Worm (Caenorhabditis elegans): ENCODE measurements around the gene dmsr-7.

DNA sequence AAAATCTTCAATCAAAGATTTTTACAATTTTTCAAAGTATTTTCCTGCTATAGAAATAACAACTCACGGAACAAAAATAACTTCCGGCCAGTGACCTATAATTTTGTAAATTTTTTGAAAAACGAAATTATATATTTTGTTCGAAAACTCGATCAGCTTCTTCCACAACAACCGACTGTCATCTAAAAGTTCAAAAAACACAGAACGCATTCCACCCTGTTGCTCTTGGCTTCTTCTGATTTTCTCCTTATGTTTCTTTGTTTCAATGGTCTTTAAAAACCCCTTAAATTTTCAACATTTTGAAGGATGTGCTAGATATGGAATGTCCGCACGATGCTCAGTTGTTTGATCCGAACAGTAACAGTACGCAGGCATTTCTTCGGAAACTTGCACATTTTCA lies at the start of gene dmsr-7:
- TF ChIP-seq mec-3 (tag; optimal IDR thresholded peaks at IDR 0.05; ENCODE audit: borderline replicate concordance) = no peak
- TF ChIP-seq nfya-1 (tag; optimal IDR thresholded peaks at IDR 0.05) = no peak
- no peak for TF ChIP-seq ceh-9 (tag; optimal IDR thresholded peaks at IDR 0.05)
- TF ChIP-seq elt-2 (tag; optimal IDR thresholded peaks at IDR 0.05) = no peak
- no peak for TF ChIP-seq nhr-11 (tag; optimal IDR thresholded peaks at IDR 0.05)

Measured in whole organism, late embryonic.